Fruit fly (Drosophila melanogaster) whole organism, prepupa: ENCODE measurements around the gene CG32767.

Source experiments
- Blimp-1 ChIP-seq: fragments of 200-800 bp; sonication (Bioruptor generic); optimal IDR thresholded peaks from 3 replicates; lab custom pipeline; 2017; ENCODE audit warnings: missing biosample characterization, missing genetic modification characterization, mild to moderate bottlenecking, moderate library complexity, missing genetic modification reagents
- CG10631 ChIP-seq: fragments of 200-800 bp; sonication (Bioruptor generic); optimal IDR thresholded peaks from 2 replicates; lab custom pipeline; 2016; ENCODE audit warnings: missing biosample characterization, missing genetic modification characterization
- CG10669 ChIP-seq: fragments of 200-800 bp; sonication (Bioruptor generic); optimal IDR thresholded peaks from 3 replicates; lab custom pipeline; 2018; ENCODE audit warnings: missing biosample characterization, mild to moderate bottlenecking, missing genetic modification characterization, moderate library complexity
- CG15336 ChIP-seq: fragments of 200-800 bp; sonication (Bioruptor generic); IDR thresholded peaks from 2 replicates; pipeline ENCODE4 v1.3.6; 2022; ENCODE audit warnings: missing biosample characterization, missing genetic modification characterization
- CG1621 ChIP-seq: fragments of 200-800 bp; sonication (Bioruptor generic); optimal IDR thresholded peaks from 3 replicates; lab custom pipeline; 2018; ENCODE audit warnings: missing biosample characterization, mild to moderate bottlenecking, missing genetic modification characterization
- CG16779 ChIP-seq: fragments of 200-800 bp; sonication (Bioruptor generic); optimal IDR thresholded peaks from 3 replicates; lab custom pipeline; 2017; ENCODE audit warnings: missing biosample characterization, mild to moderate bottlenecking, missing genetic modification characterization
- CG3032 ChIP-seq: fragments of 200-800 bp; optimal IDR thresholded peaks from 2 replicates; lab custom pipeline; 2019; ENCODE audit warnings: missing biosample characterization, mild to moderate bottlenecking, missing genetic modification characterization, moderate library complexity
- CG31627 ChIP-seq: fragments of 200-800 bp; sonication (Bioruptor generic); optimal IDR thresholded peaks from 3 replicates; lab custom pipeline; 2016; ENCODE audit warnings: missing biosample characterization, missing genetic modification characterization
- CG32006 ChIP-seq: fragments of 200-800 bp; sonication (Bioruptor generic); optimal IDR thresholded peaks from 3 replicates; lab custom pipeline; 2017; ENCODE audit warnings: missing biosample characterization, mild to moderate bottlenecking, missing genetic modification characterization
- CG34406 ChIP-seq: fragments of 200-800 bp; sonication (Bioruptor generic); optimal IDR thresholded peaks from 3 replicates; lab custom pipeline; 2016; ENCODE audit warnings: missing biosample characterization, missing genetic modification characterization
- CG3919 ChIP-seq: fragments of 200-800 bp; sonication (Bioruptor generic); optimal IDR thresholded peaks from 3 replicates; lab custom pipeline; 2016; ENCODE audit warnings: missing biosample characterization, missing genetic modification characterization
- CG4318 ChIP-seq: fragments of 200-800 bp; sonication (Bioruptor generic); optimal IDR thresholded peaks from 3 replicates; lab custom pipeline; 2017; ENCODE audit warnings: missing biosample characterization, mild to moderate bottlenecking, missing genetic modification characterization
- CG6163 ChIP-seq: fragments of 200-800 bp; sonication (Bioruptor generic); IDR thresholded peaks from 3 replicates; pipeline ENCODE4 v1.3.6; 2022; ENCODE audit warnings: missing biosample characterization, missing genetic modification characterization
- CG6276 ChIP-seq: fragments of 200-800 bp; sonication (Bioruptor generic); optimal IDR thresholded peaks from 2 replicates; lab custom pipeline; 2017; ENCODE audit warnings: missing biosample characterization, mild to moderate bottlenecking, missing genetic modification characterization
- CG6808 ChIP-seq: fragments of 200-800 bp; sonication (Bioruptor generic); optimal IDR thresholded peaks from 3 replicates; lab custom pipeline; 2017; ENCODE audit warnings: missing biosample characterization, missing genetic modification characterization, mild to moderate bottlenecking, moderate library complexity, missing genetic modification reagents
- CG7368 ChIP-seq: fragments of 200-800 bp; sonication (Bioruptor generic); optimal IDR thresholded peaks from 3 replicates; lab custom pipeline; 2016; ENCODE audit warnings: missing biosample characterization, missing genetic modification characterization
- CG8119 ChIP-seq: fragments of 200-800 bp; sonication (Bioruptor generic); IDR thresholded peaks from 3 replicates; pipeline ENCODE4 v1.3.6; 2022; ENCODE audit warnings: missing biosample characterization, missing genetic modification characterization
- CG8319 ChIP-seq: fragments of 200-800 bp; sonication (Bioruptor generic); optimal IDR thresholded peaks from 3 replicates; lab custom pipeline; 2016; ENCODE audit warnings: missing biosample characterization, missing genetic modification characterization
- CG8632 ChIP-seq: fragments of 200-800 bp; sonication (Bioruptor generic); optimal IDR thresholded peaks from 3 replicates; lab custom pipeline; 2016; ENCODE audit warnings: missing biosample characterization, missing genetic modification characterization
- CG9139 ChIP-seq: fragments of 200-800 bp; sonication (Bioruptor generic); optimal IDR thresholded peaks from 3 replicates; lab custom pipeline; 2017; ENCODE audit warnings: missing biosample characterization, mild to moderate bottlenecking, missing genetic modification characterization
- Eip75B ChIP-seq: fragments of 200-800 bp; sonication (Bioruptor generic); optimal IDR thresholded peaks from 3 replicates; lab custom pipeline; 2016; ENCODE audit warnings: missing biosample characterization, missing genetic modification characterization
- Eip78C ChIP-seq: fragments of 200-800 bp; sonication (Bioruptor generic); peaks from one replicate; lab custom pipeline; 2016; ENCODE audit warnings: missing biosample characterization, missing genetic modification characterization
- Eip93F ChIP-seq: fragments of 200-800 bp; sonication (Bioruptor generic); optimal IDR thresholded peaks from 2 replicates; lab custom pipeline; 2016; ENCODE audit warnings: missing biosample characterization, mild to moderate bottlenecking, missing genetic modification characterization
- Ets21C ChIP-seq: fragments of 200-800 bp; sonication (Bioruptor generic); optimal IDR thresholded peaks from 3 replicates; lab custom pipeline; 2016; ENCODE audit warnings: missing biosample characterization, missing genetic modification characterization
- Ets96B ChIP-seq: fragments of 200-800 bp; optimal IDR thresholded peaks from 2 replicates; lab custom pipeline; 2019; ENCODE audit warnings: missing biosample characterization, mild to moderate bottlenecking, missing genetic modification characterization, moderate library complexity
- Gug ChIP-seq: fragments of 200-800 bp; sonication (Bioruptor generic); IDR thresholded peaks from 2 replicates; pipeline ENCODE4 v1.3.6; 2022; ENCODE audit warnings: missing biosample characterization, missing genetic modification characterization
- Lpt ChIP-seq: fragments of 200-800 bp; sonication (Bioruptor generic); optimal IDR thresholded peaks from 3 replicates; lab custom pipeline; 2016; ENCODE audit warnings: missing biosample characterization, missing genetic modification characterization
- Met ChIP-seq: fragments of 200-800 bp; sonication (Bioruptor generic); optimal IDR thresholded peaks from 3 replicates; lab custom pipeline; 2016; ENCODE audit warnings: missing biosample characterization, missing genetic modification characterization
- OdsH ChIP-seq: fragments of 200-800 bp; sonication (Bioruptor generic); optimal IDR thresholded peaks from 3 replicates; lab custom pipeline; 2016; ENCODE audit warnings: missing biosample characterization, missing genetic modification characterization
- Smox ChIP-seq: fragments of 200-800 bp; sonication (Bioruptor generic); optimal IDR thresholded peaks from 3 replicates; lab custom pipeline; 2016; ENCODE audit warnings: missing biosample characterization, missing genetic modification characterization
- Sox102F ChIP-seq: fragments of 200-800 bp; sonication (Bioruptor generic); optimal IDR thresholded peaks from 2 replicates; lab custom pipeline; 2016; ENCODE audit warnings: missing biosample characterization, mild to moderate bottlenecking, missing genetic modification characterization
- Sox14 ChIP-seq: fragments of 200-800 bp; sonication (Bioruptor generic); optimal IDR thresholded peaks from 3 replicates; lab custom pipeline; 2016; ENCODE audit warnings: missing biosample characterization, missing genetic modification characterization
- Sox15 ChIP-seq: fragments of 200-800 bp; sonication (Bioruptor generic); optimal IDR thresholded peaks from 3 replicates; lab custom pipeline; 2016; ENCODE audit warnings: missing biosample characterization, missing genetic modification characterization
- acj6 ChIP-seq: fragments of 200-800 bp; sonication (Bioruptor generic); optimal IDR thresholded peaks from 3 replicates; lab custom pipeline; 2016; ENCODE audit warnings: missing biosample characterization, missing genetic modification characterization
- cyc ChIP-seq: fragments of 200-800 bp; sonication (Bioruptor generic); optimal IDR thresholded peaks from 3 replicates; lab custom pipeline; 2016; ENCODE audit warnings: missing biosample characterization, missing genetic modification characterization
- dac ChIP-seq: fragments of 200-800 bp; sonication (Bioruptor generic); optimal IDR thresholded peaks from 2 replicates; lab custom pipeline; 2017; ENCODE audit warnings: missing biosample characterization, mild to moderate bottlenecking, missing genetic modification characterization
- dsx ChIP-seq: fragments of 200-800 bp; optimal IDR thresholded peaks from 3 replicates; lab custom pipeline; 2019; ENCODE audit warnings: missing biosample characterization, mild to moderate bottlenecking, missing genetic modification characterization, moderate library complexity; ENCODE audit not compliant: poor library complexity, severe bottlenecking
- eg ChIP-seq: fragments of 200-800 bp; sonication (Bioruptor generic); IDR thresholded peaks from 3 replicates; pipeline ENCODE4 v1.3.6; 2022; ENCODE audit warnings: missing biosample characterization, missing genetic modification characterization
- fd59A ChIP-seq: fragments of 200-800 bp; sonication (Bioruptor generic); optimal IDR thresholded peaks from 2 replicates; lab custom pipeline; 2017; ENCODE audit warnings: missing biosample characterization, mild to moderate bottlenecking, missing genetic modification characterization, missing genetic modification reagents
- fd85E ChIP-seq: fragments of 200-800 bp; sonication (Bioruptor generic); optimal IDR thresholded peaks from 3 replicates; lab custom pipeline; 2016; ENCODE audit warnings: missing biosample characterization, missing genetic modification characterization
- fkh ChIP-seq: fragments of 200-800 bp; sonication (Bioruptor generic); optimal IDR thresholded peaks from 3 replicates; lab custom pipeline; 2017; ENCODE audit warnings: missing biosample characterization, mild to moderate bottlenecking, missing genetic modification characterization, moderate library complexity
- lz ChIP-seq: fragments of 200-800 bp; sonication (Bioruptor generic); optimal IDR thresholded peaks from 3 replicates; lab custom pipeline; 2016; ENCODE audit warnings: missing biosample characterization, missing genetic modification characterization
- salr ChIP-seq, 2 experiments: fragments of 200-800 bp; sonication (Bioruptor generic); optimal IDR thresholded peaks; 3 replicates each; lab custom pipeline; 2016 to 2018; ENCODE audit warnings: missing biosample characterization in 2 of 2, missing genetic modification characterization in 2 of 2, mild to moderate bottlenecking in 1 of 2
- spab ChIP-seq: fragments of 200-800 bp; sonication (Bioruptor generic); optimal IDR thresholded peaks from 2 replicates; lab custom pipeline; 2017; ENCODE audit warnings: missing biosample characterization, mild to moderate bottlenecking, missing genetic modification characterization, missing genetic modification reagents
- ss ChIP-seq, 2 experiments: fragments of 200-800 bp; sonication (Bioruptor generic); optimal IDR thresholded peaks; 2 replicates in 1 of 2; 3 replicates in 1 of 2; lab custom pipeline; 2017 to 2018; ENCODE audit warnings: mild to moderate bottlenecking in 2 of 2, missing biosample characterization in 2 of 2, missing genetic modification characterization in 2 of 2, moderate library complexity in 1 of 2
- topi ChIP-seq: fragments of 200-800 bp; sonication (Bioruptor generic); optimal IDR thresholded peaks from 3 replicates; lab custom pipeline; 2016; ENCODE audit warnings: missing biosample characterization, missing genetic modification characterization
- vri ChIP-seq: fragments of 200-800 bp; sonication (Bioruptor generic); optimal IDR thresholded peaks from 3 replicates; lab custom pipeline; 2016; ENCODE audit warnings: missing biosample characterization, mild to moderate bottlenecking, missing genetic modification characterization

The CG32767 gene

dm6 chrX:5026680-5027079, 57.9 kb downstream of the CG32767 start (continued):
- TF ChIP-seq Ets21C (GFP tag; lab: Kevin White, UChicago) (peak; percentile 54), eg (GFP tag; lab: Robert Waterston, UW) (no peak), ss (GFP tag; optimal IDR thresholded peaks at IDR 0.05; lab: Kevin White, UChicago) (no peak), Eip75B (GFP tag; lab: Kevin White, UChicago) (no peak), dac (GFP tag; lab: Kevin White, UChicago) (no peak), CG16779 (tag; lab: Kevin White, UChicago) (no peak), salr (GFP tag; optimal IDR thresholded peaks at IDR 0.05; lab: Kevin White, UChicago) (no peak), Blimp-1 (GFP tag; lab: Kevin White, UChicago) (no peak), Met (peak; percentile 79), CG31627 (GFP tag; lab: Kevin White, UChicago) (peak; percentile 71), CG9139 (GFP tag; lab: Kevin White, UChicago) (no peak), fd85E (no peak), dsx (GFP tag; lab: Kevin White, UChicago) (no peak), Smox (GFP tag; lab: Kevin White, UChicago) (peak; percentile 62), vri (GFP tag; lab: Kevin White, UChicago) (no peak)

dm6 chrX:5026024-5026623, 58.4 kb downstream of the CG32767 start:
- no peak for TF ChIP-seq CG15336
- no peak for TF ChIP-seq fd85E
- TF ChIP-seq lz (GFP tag; lab: Kevin White, UChicago), result peak; percentile 83
- peak; percentile 32 for TF ChIP-seq Ets96B (tag; lab: Kevin White, UChicago)
- peak; percentile 32 for TF ChIP-seq CG32006 (GFP tag; lab: Kevin White, UChicago)
- peak; percentile 50 for TF ChIP-seq OdsH
- TF ChIP-seq Eip93F, result peak; percentile 66
- peak; percentile 72 for TF ChIP-seq cyc (GFP tag; lab: Kevin White, UChicago)
- peak; percentile 62 for TF ChIP-seq acj6 (GFP tag; lab: Kevin White, UChicago)
- TF ChIP-seq CG34406 (GFP tag; lab: Kevin White, UChicago), result peak; percentile 36
- TF ChIP-seq Sox102F (GFP tag; lab: Kevin White, UChicago), result peak; percentile 83
- no peak for TF ChIP-seq CG6276 (GFP tag; lab: Kevin White, UChicago)
- TF ChIP-seq dsx (GFP tag; lab: Kevin White, UChicago), result peak; percentile 35
- TF ChIP-seq fkh (GFP tag; lab: Kevin White, UChicago), result no peak
- no peak for TF ChIP-seq CG9139 (GFP tag; lab: Kevin White, UChicago)
- TF ChIP-seq dac (GFP tag; lab: Kevin White, UChicago), result no peak
- peak; percentile 54 for TF ChIP-seq CG8632 (GFP tag; lab: Kevin White, UChicago)
- peak; percentile 85 for TF ChIP-seq Met
- peak; percentile 38 for TF ChIP-seq CG10669
- TF ChIP-seq Sox15 (GFP tag; lab: Kevin White, UChicago), result peak; percentile 41
- peak; percentile 60 for TF ChIP-seq Sox14 (GFP tag; lab: Kevin White, UChicago)
- 0 out of 3 replicates have a peak, but pooled peaks have one; percentile 20 for TF ChIP-seq CG8119 (GFP tag; lab: Robert Waterston, UW)
- peak; percentile 20 for TF ChIP-seq Lpt (GFP tag; lab: Kevin White, UChicago)
- TF ChIP-seq Gug (GFP tag; lab: Robert Waterston, UW), result no peak
- peak; percentile 76 for TF ChIP-seq CG31627 (GFP tag; lab: Kevin White, UChicago)
- TF ChIP-seq Eip78C (GFP tag; lab: Kevin White, UChicago), result peak; percentile 89
- peak; percentile 48 for TF ChIP-seq CG3919 (GFP tag; lab: Kevin White, UChicago)
- no peak for TF ChIP-seq CG16779 (tag; lab: Kevin White, UChicago)
- peak; percentile 81 for TF ChIP-seq topi (GFP tag; lab: Kevin White, UChicago)
- peak; percentile 21 to 43 for TF ChIP-seq ss (GFP tag; optimal IDR thresholded peaks at IDR 0.05; lab: Kevin White, UChicago)
- peak; percentile 28 for TF ChIP-seq CG6808 (GFP tag; lab: Kevin White, UChicago)
- peak; percentile 21 for TF ChIP-seq CG3032 (tag; lab: Kevin White, UChicago)
- TF ChIP-seq CG8319, result no peak
- peak; percentile 67 for TF ChIP-seq Eip75B (GFP tag; lab: Kevin White, UChicago)
- TF ChIP-seq CG6163 (GFP tag; lab: Robert Waterston, UW), result peak; percentile 39; the same call in 2 of the 3 replicates
- no peak for TF ChIP-seq CG7368 (GFP tag; lab: Kevin White, UChicago)
- TF ChIP-seq CG4318 (GFP tag; lab: Kevin White, UChicago), result peak; percentile 8
- peak; percentile 1 for TF ChIP-seq spab (GFP tag; lab: Kevin White, UChicago)
- TF ChIP-seq CG1621, result no peak
- TF ChIP-seq fd59A (GFP tag; lab: Kevin White, UChicago), result no peak
- TF ChIP-seq CG10631 (GFP tag; lab: Kevin White, UChicago), result peak; percentile 37
